Fruit fly (Drosophila melanogaster): ENCODE data around the gene CG1317.

DNA sequence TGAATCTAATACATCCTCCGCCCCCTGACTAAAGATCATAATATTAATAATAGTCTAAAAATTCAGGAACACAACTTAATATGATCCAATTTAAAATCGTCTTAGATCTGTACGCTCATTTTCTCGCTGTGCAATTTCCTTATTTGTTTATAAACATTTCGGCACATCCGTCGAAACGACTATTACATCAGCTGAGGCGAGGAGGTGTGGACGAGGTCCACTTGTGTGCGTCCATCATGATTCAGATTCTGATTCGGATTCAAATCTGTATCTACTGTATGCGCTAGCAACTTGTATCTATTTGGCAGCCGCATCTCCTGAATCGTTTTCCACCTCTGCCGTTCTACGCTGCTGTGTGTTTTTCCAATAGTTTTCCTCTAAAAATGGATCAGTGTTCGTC, 7.7 kb upstream of the CG1317 start:
- TF ChIP-seq psq (optimal IDR thresholded peaks at IDR 0.05), result no peak
- no peak for TF ChIP-seq h (optimal IDR thresholded peaks at IDR 0.05)
- TF ChIP-seq Sin3A (optimal IDR thresholded peaks at IDR 0.05), result no peak

All from Kc167 (cell line).